Worm (Caenorhabditis elegans) whole organism, L4/young adult: ENCODE measurements around the gene T14G12.11.

ENCODE experiments used
- W03F9.2 ChIP-seq: fragments of 150-350 bp; optimal IDR thresholded peaks from 2 replicates; lab custom pipeline; 2014; ENCODE audit warnings: missing biosample characterization, missing genetic modification characterization
- dao-5 ChIP-seq: sonication (generic microtip); optimal IDR thresholded peaks from 2 replicates; lab custom pipeline; 2016; ENCODE audit warnings: missing genotype, missing genetic modification characterization, moderate library complexity, missing compliant biosample characterization
- him-1 ChIP-seq: sonication (generic microtip); optimal IDR thresholded peaks from 2 replicates; lab custom pipeline; 2016; ENCODE audit warnings: missing genotype, missing genetic modification reagents, missing genetic modification characterization, missing compliant biosample characterization

- TF ChIP-seq dao-5 (tag; lab: Kevin White, UChicago) (no peak), him-1 (tag; lab: Kevin White, UChicago) (no peak), W03F9.2 (tag; lab: Kevin White, UChicago) (no peak)
Observed at ce11 chrX:3788483-3788882, 26.1 kb upstream of the T14G12.11 start.
